Worm (Caenorhabditis elegans) whole organism, L2 larva: ENCODE results near the gene C45G9.11.

Source experiments
- aly-2 ChIP-seq: fragments of 150-350 bp; optimal IDR thresholded peaks from 2 replicates; lab custom pipeline; 2014; ENCODE audit warnings: missing biosample characterization, missing genetic modification characterization
- ama-1 ChIP-seq: fragments of 150-350 bp; optimal IDR thresholded peaks from 2 replicates; lab custom pipeline; 2018; ENCODE audit warnings: inconsistent platforms
- ceh-82 ChIP-seq: fragments of 150-350 bp; optimal IDR thresholded peaks from 2 replicates; lab custom pipeline; 2014; ENCODE audit warnings: missing biosample characterization, missing genetic modification characterization
- elt-1 ChIP-seq: fragments of 150-350 bp; optimal IDR thresholded peaks from 2 replicates; lab custom pipeline; 2014; ENCODE audit warnings: missing biosample characterization, missing genetic modification characterization
- fos-1 ChIP-seq: fragments of 150-350 bp; optimal IDR thresholded peaks from 2 replicates; lab custom pipeline; 2014; ENCODE audit warnings: missing biosample characterization, missing genetic modification characterization
- lin-39 ChIP-seq: fragments of 150-350 bp; optimal IDR thresholded peaks from 2 replicates; lab custom pipeline; 2014; ENCODE audit warnings: missing biosample characterization, missing genetic modification reagents, missing genetic modification characterization
- mdl-1 ChIP-seq, 2 experiments: fragments of 150-350 bp in 1 of 2; sonication (generic microtip) in 1 of 2; optimal IDR thresholded peaks; 2 replicates each; lab custom pipeline; 2017; ENCODE audit warnings: missing biosample characterization in 2 of 2, missing genetic modification characterization in 2 of 2
- nhr-11 ChIP-seq: fragments of 150-350 bp; optimal IDR thresholded peaks from 2 replicates; lab custom pipeline; 2014; ENCODE audit warnings: missing biosample characterization, missing genetic modification characterization
- nhr-12 ChIP-seq: fragments of 150-350 bp; optimal IDR thresholded peaks from 2 replicates; lab custom pipeline; 2014; ENCODE audit warnings: missing biosample characterization, missing genetic modification characterization
- nhr-77 ChIP-seq: fragments of 150-350 bp; optimal IDR thresholded peaks from 2 replicates; lab custom pipeline; 2014; ENCODE audit warnings: missing biosample characterization, missing genetic modification characterization
- peb-1 ChIP-seq: fragments of 150-350 bp; optimal IDR thresholded peaks from 2 replicates; lab custom pipeline; 2014; ENCODE audit warnings: missing biosample characterization, missing genetic modification characterization
- skn-1 ChIP-seq: sonication (generic microtip); optimal IDR thresholded peaks from 2 replicates; lab custom pipeline; 2017; ENCODE audit warnings: missing biosample characterization, missing genetic modification characterization
- unc-62 ChIP-seq: fragments of 150-350 bp; optimal IDR thresholded peaks from 2 replicates; lab custom pipeline; 2014; ENCODE audit warnings: missing biosample characterization, missing genetic modification reagents, missing genetic modification characterization

DNA sequence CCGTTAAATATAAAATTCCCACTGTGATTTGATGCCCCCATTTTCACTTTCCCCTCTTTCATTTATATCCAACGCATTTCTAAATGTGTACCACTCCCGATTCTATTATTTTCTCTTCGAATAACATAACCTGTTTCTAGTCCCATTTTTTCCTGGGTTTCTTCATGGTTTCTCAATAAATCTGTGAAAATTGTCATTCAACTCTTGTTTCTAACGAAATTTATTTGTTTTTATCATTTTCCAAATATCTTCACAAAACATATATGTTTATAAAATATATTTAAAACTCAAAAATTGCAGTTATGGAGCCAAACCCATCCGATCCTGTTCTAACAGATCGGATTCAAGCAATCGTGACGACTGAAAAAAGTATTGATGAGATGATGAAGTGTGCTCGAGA is 47.6 kb downstream of the C45G9.11 start, which contains the start of gene mdt-11:
- TF ChIP-seq ama-1 (lab: Kevin White, UChicago), result no peak
- no peak for TF ChIP-seq nhr-11 (tag; lab: Kevin White, UChicago)
- no peak for TF ChIP-seq mdl-1 (tag; optimal IDR thresholded peaks at IDR 0.05; lab: Kevin White, UChicago)
- TF ChIP-seq lin-39 (tag; lab: Kevin White, UChicago), result no peak
- TF ChIP-seq unc-62 (GFP tag; lab: Kevin White, UChicago), result no peak
- TF ChIP-seq peb-1 (tag; lab: Kevin White, UChicago), result no peak
- TF ChIP-seq fos-1 (tag; lab: Kevin White, UChicago), result no peak
- TF ChIP-seq skn-1 (tag; lab: Kevin White, UChicago), result no peak
- TF ChIP-seq nhr-12 (tag; lab: Kevin White, UChicago), result no peak
- no peak for TF ChIP-seq elt-1
- no peak for TF ChIP-seq aly-2
- no peak for TF ChIP-seq nhr-77
- TF ChIP-seq ceh-82 (tag; lab: Kevin White, UChicago), result no peak
